Worm (Caenorhabditis elegans): Measurements from ENCODE around the gene Y38E10A.1.

DNA sequence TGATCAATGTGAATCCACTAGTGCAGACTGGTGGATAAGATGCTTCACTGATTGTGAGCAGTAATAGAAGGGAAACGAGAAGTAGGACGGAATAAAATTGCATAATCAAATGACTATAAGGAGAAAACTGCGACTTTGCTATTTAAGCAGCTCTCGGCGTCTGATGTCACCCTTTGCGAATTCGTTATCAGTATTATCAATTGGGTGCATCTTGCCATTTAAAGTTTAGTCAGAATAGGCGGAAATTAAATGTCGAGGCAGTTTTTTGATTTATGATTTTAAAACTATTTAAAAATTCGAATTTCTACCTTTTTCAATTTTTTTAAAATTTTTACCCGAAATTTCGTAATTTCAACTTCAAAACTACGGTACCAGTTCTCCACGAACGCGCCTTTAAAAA, 10.5 kb upstream of the Y38E10A.1 start, which contains the start of gene clec-4:
- TF ChIP-seq pha-4 (tag; optimal IDR thresholded peaks at IDR 0.05), result no peak
- no peak for TF ChIP-seq unc-62 (GFP tag; optimal IDR thresholded peaks at IDR 0.05)
- TF ChIP-seq snpc-4 (tag; optimal IDR thresholded peaks at IDR 0.05), result no peak
- TF ChIP-seq cnd-1 (tag; optimal IDR thresholded peaks at IDR 0.05), result no peak
- no peak for TF ChIP-seq unc-39 (tag; optimal IDR thresholded peaks at IDR 0.05)
- TF ChIP-seq nhr-28 (tag; optimal IDR thresholded peaks at IDR 0.05), result no peak
- TF ChIP-seq ceh-39 (tag; optimal IDR thresholded peaks at IDR 0.05), result no peak
- TF ChIP-seq elt-1 (tag; optimal IDR thresholded peaks at IDR 0.05; ENCODE audit: borderline replicate concordance, insufficient read depth), result no peak
- TF ChIP-seq nhr-2 (tag; optimal IDR thresholded peaks at IDR 0.05), result no peak
- TF ChIP-seq nhr-237 (tag; optimal IDR thresholded peaks at IDR 0.05), result no peak

Measured in whole organism, mixed stage, embryonic.